Worm (Caenorhabditis elegans): ENCODE results near the gene B0024.15.

DNA sequence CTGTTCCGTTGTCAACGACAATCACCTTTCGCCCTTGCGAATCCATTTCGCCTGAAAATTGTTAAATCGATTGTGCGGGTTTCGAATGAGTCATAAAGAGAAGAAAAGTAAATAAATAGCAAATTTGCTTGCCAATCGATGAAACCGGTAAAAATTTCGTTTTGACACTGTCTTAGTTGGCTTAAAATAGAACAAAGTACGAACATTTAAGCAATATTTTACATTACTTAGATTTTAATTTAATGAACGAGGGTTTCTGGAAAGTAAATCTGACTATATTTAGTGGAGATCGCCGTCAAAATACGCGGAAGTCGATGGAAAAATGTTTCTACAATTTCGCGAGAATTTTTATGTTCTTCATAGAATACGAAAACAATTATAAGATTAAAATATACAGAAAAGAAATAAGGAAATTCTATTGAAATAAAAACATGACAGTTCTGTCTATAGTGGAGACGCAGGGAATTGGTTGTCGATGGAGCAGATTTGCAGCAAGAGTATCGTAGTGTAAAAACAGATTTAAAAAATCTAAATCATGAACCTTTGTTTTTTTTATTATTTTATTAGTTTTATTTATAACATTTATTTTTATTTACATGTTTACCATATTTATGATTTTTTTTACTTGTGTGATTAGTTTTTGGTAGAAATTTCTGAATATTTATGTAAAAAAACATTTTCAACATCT lies 48.6 kb downstream of the B0024.15 start, which contains the start of gene arx-2:
- TF ChIP-seq klf-2 (GFP tag; conservative IDR thresholded peaks at IDR 0.05): no peak
- no peak for TF ChIP-seq cog-1 (tag; optimal IDR thresholded peaks at IDR 0.05)
- no peak for TF ChIP-seq ztf-23 (GFP tag; IDR thresholded peaks at IDR 0.05)
- TF ChIP-seq med-1 (GFP tag; optimal IDR thresholded peaks at IDR 0.05; ENCODE audit: insufficient read depth): no peak
- no peak for TF ChIP-seq ztf-29 (GFP tag; IDR thresholded peaks at IDR 0.05)
- no peak for TF ChIP-seq T22C8.4 (GFP tag; IDR thresholded peaks at IDR 0.05)
- no peak for TF ChIP-seq tab-1 (GFP tag; IDR thresholded peaks at IDR 0.05)
